Worm (Caenorhabditis elegans): Measurements from ENCODE around the gene ZK892.4.
A peak's percentile ranks its signal among the peaks of the same experiment; 100 is the strongest.

Gene ZK892.4

DNA sequence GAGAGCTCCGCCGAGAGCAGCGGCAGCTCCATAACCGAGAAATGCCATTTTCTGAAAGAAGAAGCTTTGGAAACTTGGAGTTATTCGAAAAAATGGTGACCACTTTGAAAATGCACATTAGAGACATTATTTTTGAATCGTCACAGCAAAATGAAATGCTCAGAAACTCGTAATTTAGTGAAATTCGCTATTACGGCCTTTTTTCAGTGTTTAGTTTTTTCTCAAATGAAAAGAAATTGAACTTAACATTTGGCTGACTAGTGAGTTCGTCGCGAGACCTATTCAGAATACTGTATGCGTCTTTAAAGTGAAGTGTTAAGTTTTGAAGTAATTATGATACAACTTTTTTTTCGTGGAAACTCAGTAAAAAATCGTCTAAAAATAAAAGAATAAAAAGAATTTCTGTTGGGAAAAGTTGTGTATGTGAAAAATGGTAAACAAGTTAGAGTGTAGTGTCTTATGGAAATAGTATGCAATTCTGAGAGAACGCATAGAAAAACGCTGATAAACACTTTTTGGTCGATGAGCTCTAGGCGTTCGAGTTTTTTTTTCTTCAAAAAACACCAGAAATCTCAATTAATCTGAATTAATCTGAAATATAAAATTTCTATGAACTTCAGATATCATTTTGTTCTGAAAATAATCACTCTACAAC, 35.8 kb upstream of the ZK892.4 start, which contains the start of gene R53.5:
Gene R53.5 (minus strand): TSS at position 51 of the 655 bp plus-strand sequence.
- TF ChIP-seq unc-62 (GFP tag; optimal IDR thresholded peaks at IDR 0.05) (no peak), mab-5 (tag; optimal IDR thresholded peaks at IDR 0.05) (no peak), ama-1 (optimal IDR thresholded peaks at IDR 0.05) (no peak), nhr-11 (tag; optimal IDR thresholded peaks at IDR 0.05) (no peak), ceh-16 (tag; optimal IDR thresholded peaks at IDR 0.05) (no peak), zag-1 (tag; optimal IDR thresholded peaks at IDR 0.05) (no peak), sem-4 (tag; optimal IDR thresholded peaks at IDR 0.05) (no peak), R02D3.7 (tag; optimal IDR thresholded peaks at IDR 0.05) (no peak), sma-3 (GFP tag; optimal IDR thresholded peaks at IDR 0.05) (no peak), Y55F3AM.14 (GFP tag; optimal IDR thresholded peaks at IDR 0.05) (no peak), unc-55 (GFP tag; optimal IDR thresholded peaks at IDR 0.05) (no peak), lin-39 (tag; optimal IDR thresholded peaks at IDR 0.05) (no peak), alr-1 (tag; optimal IDR thresholded peaks at IDR 0.05) (no peak), lsy-2 (tag; optimal IDR thresholded peaks at IDR 0.05) (no peak), ceh-82 (tag; optimal IDR thresholded peaks at IDR 0.05) (no peak)

DNA sequence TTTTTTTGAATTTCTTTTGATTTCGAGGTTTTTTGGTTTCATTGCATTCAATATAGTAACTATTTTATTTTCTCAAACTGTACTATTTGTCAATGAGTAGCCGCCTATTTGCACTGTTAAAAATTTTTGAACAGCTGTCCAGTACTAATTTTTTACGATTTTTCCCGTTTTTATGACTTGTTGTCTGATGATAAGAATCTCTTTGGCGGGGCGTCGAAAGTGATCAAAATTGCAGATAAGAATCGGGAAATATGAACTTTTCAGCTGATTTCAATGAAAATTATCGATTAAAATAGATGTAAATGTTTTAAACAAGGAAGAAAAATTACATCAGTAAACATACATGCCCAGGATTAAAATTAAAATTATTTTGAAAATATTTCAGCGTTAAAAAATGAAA, 32.2 kb upstream of the ZK892.4 start:
- TF ChIP-seq Y55F3AM.14 (GFP tag; optimal IDR thresholded peaks at IDR 0.05) = no peak
- peak; percentile 81 for TF ChIP-seq fos-1 (tag; optimal IDR thresholded peaks at IDR 0.05)
- TF ChIP-seq nhr-11 (tag; optimal IDR thresholded peaks at IDR 0.05) = no peak
- TF ChIP-seq unc-55 (GFP tag; optimal IDR thresholded peaks at IDR 0.05) = no peak
- no peak for TF ChIP-seq unc-62 (GFP tag; optimal IDR thresholded peaks at IDR 0.05)
- TF ChIP-seq lin-11 (tag; optimal IDR thresholded peaks at IDR 0.05) = no peak
- no peak for TF ChIP-seq dmd-4 (tag; optimal IDR thresholded peaks at IDR 0.05)
- no peak for TF ChIP-seq lsy-2 (tag; optimal IDR thresholded peaks at IDR 0.05)
- TF ChIP-seq sem-4 (tag; optimal IDR thresholded peaks at IDR 0.05) = no peak
- no peak for TF ChIP-seq mdl-1 (tag; optimal IDR thresholded peaks at IDR 0.05)
- TF ChIP-seq mbf-1 (tag; optimal IDR thresholded peaks at IDR 0.05) = no peak
- TF ChIP-seq zag-1 (tag; optimal IDR thresholded peaks at IDR 0.05) = no peak
- TF ChIP-seq ztf-11 (tag; optimal IDR thresholded peaks at IDR 0.05) = no peak
- no peak for TF ChIP-seq snpc-4 (tag; optimal IDR thresholded peaks at IDR 0.05)
- TF ChIP-seq nhr-129 (tag; optimal IDR thresholded peaks at IDR 0.05) = no peak
- TF ChIP-seq crh-2 (tag; optimal IDR thresholded peaks at IDR 0.05) = peak; percentile 46
- no peak for TF ChIP-seq ama-1 (optimal IDR thresholded peaks at IDR 0.05)
- peak; percentile 9 for TF ChIP-seq gmeb-1 (tag; optimal IDR thresholded peaks at IDR 0.05)
- peak; percentile 83 for TF ChIP-seq sma-9 (GFP tag; optimal IDR thresholded peaks at IDR 0.05)
- TF ChIP-seq sma-9 (tag; optimal IDR thresholded peaks at IDR 0.05) = no peak
- TF ChIP-seq nhr-25 (tag; optimal IDR thresholded peaks at IDR 0.05) = peak; percentile 32
- TF ChIP-seq alr-1 (tag; optimal IDR thresholded peaks at IDR 0.05) = no peak
- TF ChIP-seq elt-3 (tag; optimal IDR thresholded peaks at IDR 0.05) = no peak
- TF ChIP-seq sma-3 (GFP tag; optimal IDR thresholded peaks at IDR 0.05) = no peak
- no peak for TF ChIP-seq aly-2 (tag; optimal IDR thresholded peaks at IDR 0.05)
- TF ChIP-seq peb-1 (tag; optimal IDR thresholded peaks at IDR 0.05) = no peak

DNA sequence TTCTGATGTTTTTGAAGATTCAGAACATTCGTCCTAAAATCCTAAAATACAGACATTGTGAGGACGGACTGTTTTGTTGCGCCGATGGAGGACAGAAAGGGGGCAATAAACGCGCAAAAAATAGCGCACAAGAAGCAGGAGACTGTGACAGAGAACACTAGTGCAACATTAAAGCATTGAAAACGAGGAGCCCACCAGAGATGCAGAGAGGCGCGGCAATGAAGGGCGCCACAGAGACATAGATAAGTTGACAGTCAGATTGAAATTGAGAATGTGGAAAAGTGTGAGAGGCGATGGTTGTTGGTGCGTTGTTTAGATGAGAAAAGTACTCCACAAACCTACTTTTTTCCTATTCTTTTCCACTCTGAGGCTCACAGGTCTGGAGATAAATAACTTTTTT, 31.4 kb upstream of the ZK892.4 start, which contains the start of gene aakg-5:
Gene aakg-5 (minus strand): TSS at position 159 of the 400 bp plus-strand sequence.
- TF ChIP-seq unc-55 (GFP tag; optimal IDR thresholded peaks at IDR 0.05) (peak; percentile 73), nhr-10 (tag; optimal IDR thresholded peaks at IDR 0.05) (no peak), sma-9 (GFP tag; optimal IDR thresholded peaks at IDR 0.05) (peak; percentile 98), sma-9 (tag; optimal IDR thresholded peaks at IDR 0.05) (no peak), elt-1 (tag; optimal IDR thresholded peaks at IDR 0.05) (peak; percentile 22), alr-1 (tag; optimal IDR thresholded peaks at IDR 0.05) (no peak), lin-39 (tag; optimal IDR thresholded peaks at IDR 0.05) (no peak), nhr-25 (tag; optimal IDR thresholded peaks at IDR 0.05) (peak; percentile 86), egl-27 (tag; optimal IDR thresholded peaks at IDR 0.05) (peak; percentile 90), crh-2 (tag; optimal IDR thresholded peaks at IDR 0.05) (peak; percentile 91), R02D3.7 (tag; optimal IDR thresholded peaks at IDR 0.05) (no peak), ztf-4 (tag; optimal IDR thresholded peaks at IDR 0.05) (peak; percentile 59), ceh-16 (tag; optimal IDR thresholded peaks at IDR 0.05) (peak; percentile 74), C34F6.9 (tag; optimal IDR thresholded peaks at IDR 0.05) (peak; percentile 82), unc-39 (tag; optimal IDR thresholded peaks at IDR 0.05) (no peak), ceh-82 (tag; optimal IDR thresholded peaks at IDR 0.05) (no peak), nhr-12 (tag; optimal IDR thresholded peaks at IDR 0.05) (no peak), nhr-6 (tag; optimal IDR thresholded peaks at IDR 0.05) (peak; percentile 73), fos-1 (tag; optimal IDR thresholded peaks at IDR 0.05) (peak; percentile 82), nhr-237 (tag; optimal IDR thresholded peaks at IDR 0.05) (no peak), snpc-4 (tag; optimal IDR thresholded peaks at IDR 0.05) (peak; percentile 38), ztf-1 (GFP tag; conservative IDR thresholded peaks at IDR 0.05) (no peak), lsy-2 (tag; optimal IDR thresholded peaks at IDR 0.05) (peak in 1 of 2 experiments; percentile 85), dmd-4 (tag; optimal IDR thresholded peaks at IDR 0.05) (no peak), lin-11 (tag; optimal IDR thresholded peaks at IDR 0.05) (peak; percentile 50), sem-4 (tag; optimal IDR thresholded peaks at IDR 0.05) (peak; percentile 81), nhr-11 (tag; optimal IDR thresholded peaks at IDR 0.05) (no peak), nhr-77 (tag; optimal IDR thresholded peaks at IDR 0.05) (peak; percentile 46), blmp-1 (tag; optimal IDR thresholded peaks at IDR 0.05; ENCODE audit: insufficient read depth) (peak; percentile 65), ZK546.5 (tag; optimal IDR thresholded peaks at IDR 0.05) (no peak), skn-1 (tag; optimal IDR thresholded peaks at IDR 0.05) (no peak), unc-62 (GFP tag; optimal IDR thresholded peaks at IDR 0.05) (peak; percentile 28), lin-13 (GFP tag; optimal IDR thresholded peaks at IDR 0.05) (peak; percentile 70), ztf-11 (tag; optimal IDR thresholded peaks at IDR 0.05) (no peak), mab-5 (tag; optimal IDR thresholded peaks at IDR 0.05) (peak; percentile 58), aly-2 (tag; optimal IDR thresholded peaks at IDR 0.05) (no peak), zag-1 (tag; optimal IDR thresholded peaks at IDR 0.05) (peak; percentile 20)
